Worm (Caenorhabditis elegans) whole organism, L1 larva: ENCODE measurements around the gene ZC239.14.

Source experiments
- dpl-1 ChIP-seq, 3 experiments: fragments of 150-350 bp in 2 of 3; sonication (generic microtip) in 1 of 3; optimal IDR thresholded peaks; 2 replicates each; lab custom pipeline; 2014 to 2017; ENCODE audit warnings: missing biosample characterization in 3 of 3, missing genetic modification characterization in 3 of 3, missing genetic modification reagents in 3 of 3
- elt-2 ChIP-seq: sonication (generic microtip); optimal IDR thresholded peaks from 2 replicates; lab custom pipeline; 2016; ENCODE audit warnings: missing genetic modification characterization, mild to moderate bottlenecking, inconsistent platforms, missing compliant biosample characterization, missing genetic modification reagents
- fkh-4 ChIP-seq: sonication (generic microtip); optimal IDR thresholded peaks from 2 replicates; lab custom pipeline; 2016; ENCODE audit warnings: missing compliant biosample characterization, missing genetic modification characterization, borderline replicate concordance
- nhr-76 ChIP-seq: sonication (generic microtip); optimal IDR thresholded peaks from 2 replicates; lab custom pipeline; 2017; ENCODE audit warnings: missing biosample characterization, missing genetic modification characterization
- nhr-77 ChIP-seq: fragments of 150-350 bp; optimal IDR thresholded peaks from 2 replicates; lab custom pipeline; 2014; ENCODE audit warnings: missing biosample characterization, missing genetic modification characterization

ce11 chrII:3206423-3206989 lies 15.3 kb downstream of the ZC239.14 start, which contains the start of the genes ZC239.20 and ZC239.21:
- TF ChIP-seq nhr-76 (tag; lab: Kevin White, UChicago), result no peak
- TF ChIP-seq dpl-1 (GFP tag; optimal IDR thresholded peaks at IDR 0.05; lab: Kevin White, UChicago), result no peak
- TF ChIP-seq nhr-77 (tag; lab: Kevin White, UChicago), result no peak
- no peak for TF ChIP-seq elt-2 (tag; lab: Kevin White, UChicago)
- TF ChIP-seq fkh-4 (tag; lab: Kevin White, UChicago), result no peak
